Worm (Caenorhabditis elegans): ENCODE results near the gene Y43F4A.4.

ce11 chrIII:13272227-13272626 lies 26.8 kb downstream of the Y43F4A.4 start:
- TF ChIP-seq F13C5.2 (tag; optimal IDR thresholded peaks at IDR 0.05) (no peak), ama-1 (optimal IDR thresholded peaks at IDR 0.05) (no peak), ceh-13 (GFP tag; optimal IDR thresholded peaks at IDR 0.05) (no peak), aly-1 (tag; optimal IDR thresholded peaks at IDR 0.05) (no peak), hmg-4 (GFP tag; optimal IDR thresholded peaks at IDR 0.05) (no peak), ets-7 (tag; optimal IDR thresholded peaks at IDR 0.05) (no peak), hnd-1 (tag; optimal IDR thresholded peaks at IDR 0.05) (no peak), flt-1 (GFP tag; IDR thresholded peaks at IDR 0.05) (no peak), tra-4 (tag; optimal IDR thresholded peaks at IDR 0.05) (no peak), pes-1 (GFP tag; IDR thresholded peaks at IDR 0.05) (no peak)
